Worm (Caenorhabditis elegans): ENCODE data around the gene srap-1.

Gene srap-1

DNA sequence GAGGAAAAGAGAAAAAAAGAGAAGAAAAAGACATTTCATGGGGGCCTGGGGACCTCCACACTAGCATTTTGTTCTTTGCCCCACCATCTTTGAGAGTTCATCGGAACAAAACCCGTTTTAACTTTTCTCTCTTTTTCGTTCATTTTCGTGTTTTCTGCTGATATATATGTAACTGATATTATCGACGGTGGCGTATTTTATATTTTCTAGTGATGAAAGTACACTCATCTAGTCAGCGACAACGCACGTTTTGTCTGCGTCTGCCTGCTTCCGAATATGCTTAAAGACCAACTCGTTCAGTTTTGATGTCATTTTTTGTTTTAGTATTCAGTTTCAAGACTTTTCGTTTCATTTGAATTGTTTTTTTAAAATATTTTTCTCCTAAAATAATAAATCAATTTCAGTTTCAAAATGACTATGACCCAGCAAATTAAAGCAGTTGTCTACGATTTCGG lies 21.7 kb upstream of the srap-1 start, which contains the start of gene bigr-1 (continued):
- TF ChIP-seq dsc-1 (tag; optimal IDR thresholded peaks at IDR 0.05) (no peak), Y116A8C.19 (tag; optimal IDR thresholded peaks at IDR 0.05; ENCODE audit: borderline replicate concordance) (no peak), nhr-85 (tag) (peak; percentile 63), nhr-77 (tag; optimal IDR thresholded peaks at IDR 0.05) (no peak), aly-2 (tag; optimal IDR thresholded peaks at IDR 0.05) (no peak), fos-1 (tag; optimal IDR thresholded peaks at IDR 0.05) (no peak), ceh-88 (GFP tag; IDR thresholded peaks at IDR 0.05) (no peak), aha-1 (tag; optimal IDR thresholded peaks at IDR 0.05) (no peak)

DNA sequence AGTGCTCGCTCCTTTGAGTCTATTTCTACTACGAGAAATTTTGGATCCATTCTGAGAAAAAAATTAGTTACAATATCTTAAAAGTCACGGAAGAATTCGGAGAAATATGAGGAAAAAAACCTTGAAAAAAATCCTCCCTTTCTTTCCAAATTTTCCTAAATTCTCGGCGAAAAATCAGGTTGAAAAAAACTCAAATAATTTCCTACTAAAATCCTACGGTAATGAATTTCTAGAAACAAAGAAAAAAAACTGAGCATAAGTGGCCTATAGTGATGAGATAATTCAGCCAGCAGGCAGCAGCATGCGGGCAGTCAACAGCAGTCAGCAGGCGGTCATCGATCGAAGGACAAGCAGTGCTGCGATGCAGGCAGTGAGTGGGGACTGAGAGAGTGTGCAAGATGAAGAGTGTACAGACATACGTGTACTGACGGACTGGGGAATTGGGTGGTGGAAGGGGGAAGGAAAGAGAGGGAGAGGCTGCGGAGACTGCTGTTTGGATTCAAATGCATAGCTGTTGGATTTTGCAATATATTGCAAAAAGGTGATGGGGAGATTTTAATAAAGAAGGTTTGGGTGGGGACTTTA lies 18.2 kb upstream of the srap-1 start, which contains the start of gene lir-3:
Gene lir-3 (minus strand): TSS at position 51 of the 585 bp plus-strand sequence.
- TF ChIP-seq fkh-8 (tag; optimal IDR thresholded peaks at IDR 0.05): no peak
- no peak for TF ChIP-seq unc-30 (tag; optimal IDR thresholded peaks at IDR 0.05)
- no peak for TF ChIP-seq efl-3 (GFP tag; optimal IDR thresholded peaks at IDR 0.05)
- peak; percentile 34 for TF ChIP-seq nhr-20 (tag; optimal IDR thresholded peaks at IDR 0.05)
- no peak for TF ChIP-seq tbx-2 (tag; optimal IDR thresholded peaks at IDR 0.05)
- no peak for TF ChIP-seq C34B4.2 (tag; optimal IDR thresholded peaks at IDR 0.05)
- no peak for TF ChIP-seq nhr-237 (tag; optimal IDR thresholded peaks at IDR 0.05)
- TF ChIP-seq tlp-1 (tag; optimal IDR thresholded peaks at IDR 0.05): no peak
- TF ChIP-seq mep-1 (tag; optimal IDR thresholded peaks at IDR 0.05): no peak
- TF ChIP-seq skn-1 (tag; optimal IDR thresholded peaks at IDR 0.05): no peak
- no peak for TF ChIP-seq snpc-4 (tag; optimal IDR thresholded peaks at IDR 0.05)
- peak; percentile 24 for TF ChIP-seq swsn-7 (tag; optimal IDR thresholded peaks at IDR 0.05)
- no peak for TF ChIP-seq aha-1 (tag; optimal IDR thresholded peaks at IDR 0.05)
- TF ChIP-seq unc-86 (tag; optimal IDR thresholded peaks at IDR 0.05): no peak
- TF ChIP-seq lin-39 (tag; optimal IDR thresholded peaks at IDR 0.05): no peak
- peak in 1 of 3 experiments; percentile 40 for TF ChIP-seq ceh-82 (tag; optimal IDR thresholded peaks at IDR 0.05)
- no peak for TF ChIP-seq unc-98 (GFP tag; IDR thresholded peaks at IDR 0.05)
- no peak for TF ChIP-seq ces-1 (GFP tag; optimal IDR thresholded peaks at IDR 0.05)
- TF ChIP-seq lin-13 (GFP tag; optimal IDR thresholded peaks at IDR 0.05): no peak
- TF ChIP-seq mef-2 (tag; optimal IDR thresholded peaks at IDR 0.05): no peak
- peak; percentile 33 to 34 for TF ChIP-seq efl-1 (optimal IDR thresholded peaks at IDR 0.05)
- peak in 1 of 2 experiments; percentile 92 for TF ChIP-seq efl-1 (GFP tag; optimal IDR thresholded peaks at IDR 0.05 in 1 of 2)
- no peak for TF ChIP-seq nhr-76 (tag; optimal IDR thresholded peaks at IDR 0.05)
- no peak for TF ChIP-seq fkh-10 (GFP tag; optimal IDR thresholded peaks at IDR 0.05)
- TF ChIP-seq lsy-2 (tag; optimal IDR thresholded peaks at IDR 0.05): peak; percentile 25 to 41
- TF ChIP-seq aly-2 (tag; optimal IDR thresholded peaks at IDR 0.05): no peak
- no peak for TF ChIP-seq nhr-28 (tag; optimal IDR thresholded peaks at IDR 0.05)
- TF ChIP-seq hlh-4 (tag; optimal IDR thresholded peaks at IDR 0.05): no peak
- TF ChIP-seq rnt-1 (tag; optimal IDR thresholded peaks at IDR 0.05): peak; percentile 51
- no peak for TF ChIP-seq nhr-11 (tag; optimal IDR thresholded peaks at IDR 0.05)
- TF ChIP-seq blmp-1 (tag; optimal IDR thresholded peaks at IDR 0.05): no peak
- TF ChIP-seq nhr-19 (GFP tag; conservative IDR thresholded peaks at IDR 0.05): peak; percentile 15; the same call in 1 of the 2 replicates
- no peak for TF ChIP-seq grh-1 (GFP tag; IDR thresholded peaks at IDR 0.05)
- no peak for TF ChIP-seq vab-15 (tag; optimal IDR thresholded peaks at IDR 0.05)
- TF ChIP-seq elt-2 (tag; optimal IDR thresholded peaks at IDR 0.05): no peak
- no peak for TF ChIP-seq fos-1 (tag; optimal IDR thresholded peaks at IDR 0.05)
- no peak for TF ChIP-seq fkh-4 (tag; optimal IDR thresholded peaks at IDR 0.05; ENCODE audit: borderline replicate concordance)
- no peak for TF ChIP-seq hpl-2 (GFP tag; optimal IDR thresholded peaks at IDR 0.05)
- TF ChIP-seq ceh-90 (tag; optimal IDR thresholded peaks at IDR 0.05): no peak
- TF ChIP-seq ztf-11 (tag; optimal IDR thresholded peaks at IDR 0.05): no peak
- no peak for TF ChIP-seq ama-1 (optimal IDR thresholded peaks at IDR 0.05)
- TF ChIP-seq C04F5.9 (tag; optimal IDR thresholded peaks at IDR 0.05): no peak
- TF ChIP-seq egl-27 (tag; optimal IDR thresholded peaks at IDR 0.05): no peak
- TF ChIP-seq dsc-1 (tag; optimal IDR thresholded peaks at IDR 0.05): no peak
- no peak for TF ChIP-seq nhr-90 (tag; optimal IDR thresholded peaks at IDR 0.05; ENCODE audit: poor library complexity)
- TF ChIP-seq lin-15B (tag; optimal IDR thresholded peaks at IDR 0.05): no peak
- no peak for TF ChIP-seq unc-62 (GFP tag; optimal IDR thresholded peaks at IDR 0.05)
- no peak for TF ChIP-seq isw-1 (GFP tag; IDR thresholded peaks at IDR 0.05)
- no peak for TF ChIP-seq Y116A8C.19 (tag; optimal IDR thresholded peaks at IDR 0.05; ENCODE audit: borderline replicate concordance)
